Fruit fly (Drosophila melanogaster) whole organism, embryonic: Measurements from ENCODE around the gene CG42488.

ENCODE experiments used
- Bteb2 ChIP-seq: fragments of 200-800 bp; sonication (Bioruptor generic); optimal IDR thresholded peaks from 2 replicates; lab custom pipeline; 2016; ENCODE audit warnings: missing biosample characterization, missing genetic modification characterization
- CG10147 ChIP-seq: fragments of 200-800 bp; sonication (Bioruptor generic); optimal IDR thresholded peaks from 2 replicates; lab custom pipeline; 2019; ENCODE audit warnings: missing biosample characterization, mild to moderate bottlenecking, missing genetic modification characterization, moderate library complexity
- CG10654 ChIP-seq: fragments of 200-800 bp; sonication (Bioruptor generic); optimal IDR thresholded peaks from 2 replicates; lab custom pipeline; 2016; ENCODE audit warnings: missing biosample characterization, missing genetic modification characterization
- CG10959 ChIP-seq: fragments of 200-800 bp; sonication (Bioruptor generic); IDR thresholded peaks from 2 replicates; pipeline ENCODE4 v1.3.6; 2022; ENCODE audit warnings: missing biosample characterization, missing genetic modification characterization
- CG11696 ChIP-seq: fragments of 200-800 bp; sonication (Bioruptor generic); IDR thresholded peaks from 2 replicates; pipeline ENCODE4 v1.3.6; 2022; ENCODE audit warnings: missing biosample characterization, missing genetic modification characterization
- CG12299 ChIP-seq: fragments of 200-800 bp; sonication (Bioruptor generic); optimal IDR thresholded peaks from 2 replicates; lab custom pipeline; 2018; ENCODE audit warnings: missing biosample characterization, mild to moderate bottlenecking, missing genetic modification characterization
- CG12391 ChIP-seq: fragments of 200-800 bp; sonication (Bioruptor generic); optimal IDR thresholded peaks from 3 replicates; lab custom pipeline; 2018; ENCODE audit warnings: missing biosample characterization, mild to moderate bottlenecking, missing genetic modification characterization, moderate library complexity
- CG12769 ChIP-seq: fragments of 200-800 bp; sonication (Bioruptor generic); optimal IDR thresholded peaks from 2 replicates; lab custom pipeline; 2019; ENCODE audit warnings: missing biosample characterization, mild to moderate bottlenecking, missing genetic modification characterization, moderate library complexity
- CG12942 ChIP-seq: fragments of 200-800 bp; sonication (Bioruptor generic); optimal IDR thresholded peaks from 3 replicates; lab custom pipeline; 2016; ENCODE audit warnings: missing biosample characterization, missing genetic modification characterization
- CG13624 ChIP-seq: fragments of 200-800 bp; sonication (Bioruptor generic); optimal IDR thresholded peaks from 2 replicates; lab custom pipeline; 2016; ENCODE audit warnings: missing biosample characterization, missing genetic modification characterization
- CG14014 ChIP-seq: fragments of 200-800 bp; sonication (Bioruptor generic); IDR thresholded peaks from 2 replicates; pipeline ENCODE4 v1.3.6; 2022; ENCODE audit warnings: missing biosample characterization, missing genetic modification characterization
- CG15269 ChIP-seq: fragments of 200-800 bp; sonication (Bioruptor generic); optimal IDR thresholded peaks from 2 replicates; lab custom pipeline; 2018; ENCODE audit warnings: missing biosample characterization, mild to moderate bottlenecking, missing genetic modification characterization, moderate library complexity
- CG15601 ChIP-seq: fragments of 200-800 bp; sonication (Bioruptor generic); optimal IDR thresholded peaks from 3 replicates; lab custom pipeline; 2019; ENCODE audit warnings: missing biosample characterization, mild to moderate bottlenecking, missing genetic modification characterization, moderate library complexity
- CG15696 ChIP-seq: fragments of 200-800 bp; sonication (Bioruptor generic); optimal IDR thresholded peaks from 2 replicates; lab custom pipeline; 2019; ENCODE audit warnings: missing biosample characterization, mild to moderate bottlenecking, missing genetic modification characterization, moderate library complexity
- CG17328 ChIP-seq: fragments of 200-800 bp; sonication (Bioruptor generic); IDR thresholded peaks from 2 replicates; pipeline ENCODE4 v1.3.6; 2022; ENCODE audit warnings: missing biosample characterization, missing genetic modification characterization
- CG17568 ChIP-seq: fragments of 200-800 bp; sonication (Bioruptor generic); optimal IDR thresholded peaks from 2 replicates; lab custom pipeline; 2018; ENCODE audit warnings: missing biosample characterization, mild to moderate bottlenecking, missing genetic modification characterization, moderate library complexity
- CG18476 ChIP-seq: fragments of 200-800 bp; sonication (Bioruptor generic); optimal IDR thresholded peaks from 2 replicates; lab custom pipeline; 2016; ENCODE audit warnings: missing biosample characterization, mild to moderate bottlenecking, missing genetic modification characterization
- CG3065 ChIP-seq: fragments of 200-800 bp; sonication (Bioruptor generic); optimal IDR thresholded peaks from 2 replicates; lab custom pipeline; 2016; ENCODE audit warnings: missing biosample characterization, missing genetic modification characterization
- CG3163 ChIP-seq: fragments of 200-800 bp; sonication (Bioruptor generic); optimal IDR thresholded peaks from 3 replicates; lab custom pipeline; 2016; ENCODE audit warnings: missing biosample characterization, missing genetic modification characterization
- CG32532 ChIP-seq: fragments of 200-800 bp; sonication (Bioruptor generic); IDR thresholded peaks from 2 replicates; pipeline ENCODE4 v1.3.6; 2022; ENCODE audit warnings: missing biosample characterization, missing genetic modification characterization
- CG3995 ChIP-seq: fragments of 200-800 bp; sonication (Bioruptor generic); optimal IDR thresholded peaks from 3 replicates; lab custom pipeline; 2016; ENCODE audit warnings: missing biosample characterization, missing genetic modification characterization
- CG7786 ChIP-seq: fragments of 200-800 bp; sonication (Bioruptor generic); optimal IDR thresholded peaks from 2 replicates; lab custom pipeline; 2016; ENCODE audit warnings: missing biosample characterization, missing genetic modification characterization
- CG7987 ChIP-seq: fragments of 200-800 bp; sonication (Bioruptor generic); optimal IDR thresholded peaks from 2 replicates; lab custom pipeline; 2018; ENCODE audit warnings: missing biosample characterization, mild to moderate bottlenecking, missing genetic modification characterization, moderate library complexity
- CG8924 ChIP-seq: fragments of 200-800 bp; optimal IDR thresholded peaks from 3 replicates; lab custom pipeline; 2019; ENCODE audit warnings: missing biosample characterization, mild to moderate bottlenecking, missing genetic modification characterization, moderate library complexity
- CG9727 ChIP-seq: fragments of 200-800 bp; sonication (Bioruptor generic); optimal IDR thresholded peaks from 3 replicates; lab custom pipeline; 2017; ENCODE audit warnings: missing biosample characterization, mild to moderate bottlenecking, missing genetic modification characterization
- Chrac-16 ChIP-seq: fragments of 200-800 bp; sonication (Bioruptor generic); optimal IDR thresholded peaks from 3 replicates; lab custom pipeline; 2016; ENCODE audit warnings: missing biosample characterization, missing genetic modification characterization
- Dip2 ChIP-seq: fragments of 200-800 bp; sonication (Bioruptor generic); IDR thresholded peaks from 2 replicates; pipeline ENCODE4 v1.3.6; 2022; ENCODE audit warnings: missing biosample characterization, missing genetic modification characterization
- Drgx ChIP-seq: fragments of 200-800 bp; sonication (Bioruptor generic); IDR thresholded peaks from 2 replicates; pipeline ENCODE4 v1.3.6; 2022; ENCODE audit warnings: missing biosample characterization, missing genetic modification characterization
- Fer1 ChIP-seq: fragments of 200-800 bp; sonication (Bioruptor generic); optimal IDR thresholded peaks from 2 replicates; lab custom pipeline; 2017; ENCODE audit warnings: missing biosample characterization, mild to moderate bottlenecking, missing genetic modification characterization
- Hr3 ChIP-seq: fragments of 200-800 bp; sonication (Bioruptor generic); optimal IDR thresholded peaks from 3 replicates; lab custom pipeline; 2016; ENCODE audit warnings: missing biosample characterization, missing genetic modification characterization
- MESR4 ChIP-seq: fragments of 200-800 bp; sonication (Bioruptor generic); optimal IDR thresholded peaks from 2 replicates; lab custom pipeline; 2018; ENCODE audit warnings: missing biosample characterization, mild to moderate bottlenecking, missing genetic modification characterization, moderate library complexity
- Nf-YB ChIP-seq: fragments of 200-800 bp; sonication (Bioruptor generic); optimal IDR thresholded peaks from 3 replicates; lab custom pipeline; 2019; ENCODE audit warnings: missing biosample characterization, mild to moderate bottlenecking, missing genetic modification characterization, moderate library complexity
- Ptx1 ChIP-seq: fragments of 200-800 bp; sonication (Bioruptor generic); IDR thresholded peaks from 2 replicates; pipeline ENCODE4 v1.3.6; 2022; ENCODE audit warnings: missing biosample characterization, missing genetic modification characterization
- Scr ChIP-seq: fragments of 200-800 bp; sonication (Bioruptor generic); IDR thresholded peaks from 2 replicates; pipeline ENCODE4 v1.3.6; 2022; ENCODE audit warnings: missing biosample characterization, missing genetic modification characterization; ENCODE audit not compliant: partially characterized antibody
- Six4 ChIP-seq: fragments of 200-800 bp; sonication (Bioruptor generic); optimal IDR thresholded peaks from 2 replicates; lab custom pipeline; 2016; ENCODE audit warnings: missing biosample characterization, missing genetic modification characterization
- aop ChIP-seq: fragments of 200-800 bp; sonication (Bioruptor generic); IDR thresholded peaks from 2 replicates; pipeline ENCODE4 v1.3.6; 2022; ENCODE audit warnings: missing biosample characterization, missing genetic modification characterization
- chinmo ChIP-seq: fragments of 200-800 bp; sonication (Bioruptor generic); IDR thresholded peaks from 4 replicates; pipeline ENCODE4 v1.3.6; 2022; ENCODE audit warnings: missing biosample characterization, missing genetic modification characterization; ENCODE audit not compliant: partially characterized antibody
- ci ChIP-seq: fragments of 200-800 bp; sonication (Bioruptor generic); IDR thresholded peaks from 3 replicates; pipeline ENCODE4 v1.3.6; 2022; ENCODE audit warnings: missing biosample characterization, missing genetic modification characterization
- gcm2 ChIP-seq: fragments of 200-800 bp; sonication (Bioruptor generic); optimal IDR thresholded peaks from 2 replicates; lab custom pipeline; 2016; ENCODE audit warnings: missing biosample characterization, missing genetic modification characterization
- lola ChIP-seq, 3 experiments: fragments of >200 bp in 2 of 3; fragments of 200-800 bp in 1 of 3; sonication (Bioruptor generic) in 1 of 3; optimal IDR thresholded peaks; 2 replicates each; lab custom pipeline; 2017 to 2019; ENCODE audit warnings: missing biosample characterization in 3 of 3, missing genetic modification characterization in 3 of 3, mild to moderate bottlenecking in 1 of 3, moderate library complexity in 1 of 3
- nerfin-2 ChIP-seq: fragments of 200-800 bp; sonication (Bioruptor generic); IDR thresholded peaks from 2 replicates; pipeline ENCODE4 v1.3.6; 2022; ENCODE audit warnings: missing biosample characterization, missing genetic modification characterization; ENCODE audit not compliant: partially characterized antibody
- otp ChIP-seq: fragments of 200-800 bp; sonication (Bioruptor generic); IDR thresholded peaks from 3 replicates; pipeline ENCODE4, ENCODE4 v1.3.6; 2022; ENCODE audit warnings: missing biosample characterization, missing genetic modification characterization
- repo ChIP-seq: fragments of 200-800 bp; sonication (Bioruptor generic); optimal IDR thresholded peaks from 2 replicates; lab custom pipeline; 2016; ENCODE audit warnings: missing biosample characterization, missing genetic modification characterization
- rib ChIP-seq: fragments of 200-800 bp; sonication (Bioruptor generic); IDR thresholded peaks from 2 replicates; pipeline ENCODE4 v1.3.6; 2022; ENCODE audit warnings: missing biosample characterization, missing genetic modification characterization
- sens-2 ChIP-seq: fragments of 200-800 bp; sonication (Bioruptor generic); IDR thresholded peaks from 2 replicates; pipeline ENCODE4 v1.3.6; 2022; ENCODE audit warnings: missing biosample characterization, missing genetic modification characterization
- tx ChIP-seq: fragments of 200-800 bp; sonication (Bioruptor generic); optimal IDR thresholded peaks from 2 replicates; lab custom pipeline; 2016; ENCODE audit warnings: missing biosample characterization, missing genetic modification characterization
- zen2 ChIP-seq: fragments of 200-800 bp; sonication (Bioruptor generic); IDR thresholded peaks from 3 replicates; pipeline ENCODE4 v1.3.6; 2022; ENCODE audit warnings: missing biosample characterization, missing genetic modification characterization; ENCODE audit not compliant: partially characterized antibody
- zfh1 ChIP-seq: fragments of 200-800 bp; sonication (Bioruptor generic); IDR thresholded peaks from 3 replicates; pipeline ENCODE4 v1.3.6; 2022; ENCODE audit warnings: missing biosample characterization, missing genetic modification characterization

CG42488 gene

DNA sequence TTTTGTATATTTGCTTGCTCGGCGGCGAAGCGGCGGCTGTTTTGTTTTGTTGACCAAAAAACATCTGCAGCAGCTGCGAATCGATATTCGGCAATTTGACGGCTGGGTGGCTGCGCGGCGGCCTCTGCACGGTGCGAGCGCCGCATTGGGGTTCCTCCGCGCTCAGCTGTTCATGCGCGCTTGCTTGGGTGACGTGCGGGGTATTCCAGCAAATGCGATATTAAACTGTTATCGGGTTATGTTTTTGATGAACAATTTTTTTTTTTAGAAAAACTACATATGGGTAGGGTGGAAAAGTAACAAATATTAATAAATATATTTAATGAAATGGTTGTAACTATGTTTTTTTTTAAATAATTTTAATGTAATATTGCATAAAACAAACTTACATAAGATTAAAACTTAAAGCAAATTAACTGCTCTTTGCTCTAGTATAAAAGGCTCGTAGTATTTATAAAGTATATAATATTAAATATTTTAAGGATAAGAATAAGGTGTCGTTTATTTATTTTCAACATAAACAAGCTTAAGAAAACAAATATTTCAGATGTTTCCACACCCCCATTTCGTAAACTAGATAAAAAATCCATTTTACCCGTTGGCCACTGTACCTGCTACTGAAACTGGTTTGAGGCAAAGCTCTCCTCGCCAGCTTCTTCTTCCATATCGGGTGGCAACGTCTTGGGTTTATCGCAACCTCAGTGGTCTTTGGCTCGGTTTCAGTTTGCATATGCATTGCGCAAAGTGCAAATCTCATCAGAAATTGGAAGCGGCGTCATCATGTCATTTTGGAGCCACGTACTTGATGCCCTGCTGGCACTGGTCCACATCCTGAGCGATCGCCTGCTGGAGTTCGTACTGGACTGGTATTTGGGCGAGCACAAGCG is 8.1 kb downstream of the CG42488 start, which contains the start of the genes Gnpat and CG5112 (continued):
- peak; percentile 39 for TF ChIP-seq CG10147
- peak; percentile 61 for TF ChIP-seq CG17328 (GFP tag; lab: Robert Waterston, UW)
- TF ChIP-seq zfh1 (GFP tag; lab: Robert Waterston, UW) = peak; percentile 60; the same call in 2 of the 3 replicates
- peak; percentile 58; the same call in 2 of the 3 replicates for TF ChIP-seq otp (GFP tag; lab: Robert Waterston, UW)
- TF ChIP-seq CG13624 (GFP tag; lab: Kevin White, UChicago) = peak; percentile 35
- TF ChIP-seq Dip2 (GFP tag; lab: Robert Waterston, UW) = no peak
- TF ChIP-seq CG15269 (tag; lab: Kevin White, UChicago) = peak; percentile 66
- TF ChIP-seq Chrac-16 (GFP tag; lab: Kevin White, UChicago) = peak; percentile 52
- TF ChIP-seq CG10654 (GFP tag; lab: Kevin White, UChicago) = peak; percentile 11
- peak; percentile 61; the same call in 2 of the 3 replicates for TF ChIP-seq zen2 (GFP tag; lab: Robert Waterston, UW)
- TF ChIP-seq CG7786 = peak; percentile 50
- TF ChIP-seq aop (GFP tag; lab: Robert Waterston, UW) = no peak
- TF ChIP-seq tx (GFP tag; lab: Kevin White, UChicago) = peak; percentile 25
- TF ChIP-seq CG3163 (GFP tag; lab: Kevin White, UChicago) = no peak
- TF ChIP-seq CG15601 = peak; percentile 58
- TF ChIP-seq CG12769 (tag; lab: Kevin White, UChicago) = peak; percentile 50
- TF ChIP-seq CG3065 (GFP tag; lab: Kevin White, UChicago) = no peak
- peak; percentile 83 for TF ChIP-seq CG32532 (GFP tag; lab: Robert Waterston, UW)
- TF ChIP-seq ci = peak; percentile 92
- TF ChIP-seq CG3995 (GFP tag; lab: Kevin White, UChicago) = peak; percentile 67
- TF ChIP-seq CG12299 (tag; lab: Kevin White, UChicago) = peak; percentile 62
- TF ChIP-seq Nf-YB (GFP tag; lab: Kevin White, UChicago) = no peak
- peak; percentile 49 for TF ChIP-seq CG9727 (GFP tag; lab: Kevin White, UChicago)
- TF ChIP-seq rib (GFP tag; lab: Robert Waterston, UW) = peak; percentile 26; the same call in 1 of the 2 replicates
- peak; percentile 56 for TF ChIP-seq CG12942 (GFP tag; lab: Kevin White, UChicago)
- TF ChIP-seq gcm2 (GFP tag; lab: Kevin White, UChicago) = peak; percentile 41
- peak; percentile 33 for TF ChIP-seq CG18476 (GFP tag; lab: Kevin White, UChicago)
- TF ChIP-seq sens-2 (GFP tag; lab: Robert Waterston, UW) = no peak
- TF ChIP-seq CG15696 (tag; lab: Kevin White, UChicago) = peak; percentile 71
- TF ChIP-seq CG17568 = no peak
- no peak for TF ChIP-seq chinmo
- TF ChIP-seq Drgx (GFP tag; lab: Robert Waterston, UW) = no peak; the same call in 1 of the 2 replicates
- TF ChIP-seq lola (GFP tag; optimal IDR thresholded peaks at IDR 0.05; lab: Kevin White, UChicago) = peak in 1 of 3 experiments; percentile 64
- TF ChIP-seq MESR4 (GFP tag; lab: Kevin White, UChicago) = peak; percentile 54
- peak; percentile 36 for TF ChIP-seq Six4
- TF ChIP-seq CG10959 (GFP tag; lab: Robert Waterston, UW) = peak; percentile 79
- peak; percentile 68 for TF ChIP-seq CG8924 (tag; lab: Kevin White, UChicago)
- peak; percentile 60 for TF ChIP-seq repo
- TF ChIP-seq Hr3 (GFP tag; lab: Kevin White, UChicago) = peak; percentile 61
- peak; percentile 69 for TF ChIP-seq CG12391 (tag; lab: Kevin White, UChicago)
- no peak for TF ChIP-seq CG11696
- TF ChIP-seq nerfin-2 = peak; percentile 71
- TF ChIP-seq CG14014 (GFP tag; lab: Robert Waterston, UW) = peak; percentile 74
- TF ChIP-seq CG7987 (GFP tag; lab: Kevin White, UChicago) = peak; percentile 36
- TF ChIP-seq Scr (GFP tag; lab: Robert Waterston, UW) = peak; percentile 63
- TF ChIP-seq Bteb2 (GFP tag; lab: Kevin White, UChicago) = peak; percentile 42
- peak; percentile 28 for TF ChIP-seq Fer1 (GFP tag; lab: Kevin White, UChicago)
- peak; percentile 69 for TF ChIP-seq Ptx1
